Worm (Caenorhabditis elegans): Measurements from ENCODE around the gene rol-3.

rol-3 gene

ce11 chrV:8230056-8230455 lies 8.2 kb downstream of the rol-3 start (continued):
- no peak for TF ChIP-seq ceh-90 (tag; optimal IDR thresholded peaks at IDR 0.05)

DNA sequence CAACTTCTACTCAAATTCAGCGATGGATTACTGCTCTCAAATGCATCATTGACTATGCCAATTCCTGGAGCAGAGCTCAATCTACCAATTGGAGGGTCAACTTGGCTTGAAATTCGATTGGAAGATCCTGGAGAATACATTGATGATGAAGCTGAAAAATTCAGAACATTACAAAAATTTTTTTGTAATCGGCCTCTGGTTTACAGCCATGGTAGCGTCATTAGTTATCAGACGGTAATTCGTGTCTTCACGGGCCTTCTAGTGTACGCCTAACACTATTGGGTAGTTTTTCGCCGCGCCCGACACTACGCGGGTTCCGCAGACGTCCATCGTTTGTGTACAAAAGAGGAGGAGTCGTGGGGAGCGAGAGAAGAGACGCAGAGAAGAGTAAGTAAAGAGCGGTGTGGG lies 9.5 kb downstream of the rol-3 start:
- TF ChIP-seq nhr-12 (tag; optimal IDR thresholded peaks at IDR 0.05) (no peak), lir-3 (tag; optimal IDR thresholded peaks at IDR 0.05; ENCODE audit: poor library complexity) (peak; percentile 58), ceh-88 (GFP tag; IDR thresholded peaks at IDR 0.05) (peak; percentile 63), nhr-77 (tag; optimal IDR thresholded peaks at IDR 0.05) (peak; percentile 84), egl-13 (tag; optimal IDR thresholded peaks at IDR 0.05) (peak; percentile 54), dpl-1 (GFP tag; optimal IDR thresholded peaks at IDR 0.05) (peak; percentile 46 to 67 (median 60)), ces-1 (GFP tag; optimal IDR thresholded peaks at IDR 0.05) (no peak), tbx-2 (tag; optimal IDR thresholded peaks at IDR 0.05) (peak; percentile 84), pqm-1 (tag; optimal IDR thresholded peaks at IDR 0.05) (no peak), hpl-2 (GFP tag; optimal IDR thresholded peaks at IDR 0.05) (peak; percentile 36), nhr-47 (tag; optimal IDR thresholded peaks at IDR 0.05) (peak; percentile 90), xbp-1 (tag; optimal IDR thresholded peaks at IDR 0.05) (peak; percentile 86), mdl-1 (tag; optimal IDR thresholded peaks at IDR 0.05) (peak in 1 of 2 experiments; percentile 72), ceh-90 (tag; optimal IDR thresholded peaks at IDR 0.05) (no peak), ama-1 (optimal IDR thresholded peaks at IDR 0.05) (peak; percentile 94), unc-30 (tag; optimal IDR thresholded peaks at IDR 0.05) (no peak), mef-2 (tag; optimal IDR thresholded peaks at IDR 0.05) (no peak), nhr-84 (tag; optimal IDR thresholded peaks at IDR 0.05) (no peak), lin-14 (GFP tag; optimal IDR thresholded peaks at IDR 0.05) (peak; percentile 89), fos-1 (tag; optimal IDR thresholded peaks at IDR 0.05) (peak; percentile 52), fkh-10 (GFP tag; optimal IDR thresholded peaks at IDR 0.05) (no peak), nhr-90 (tag; optimal IDR thresholded peaks at IDR 0.05; ENCODE audit: poor library complexity) (peak; percentile 95), elt-2 (tag; optimal IDR thresholded peaks at IDR 0.05) (peak; percentile 88), sup-37 (GFP tag; optimal IDR thresholded peaks at IDR 0.05) (peak; percentile 69), C04F5.9 (tag; optimal IDR thresholded peaks at IDR 0.05) (peak; percentile 30), fkh-4 (tag; optimal IDR thresholded peaks at IDR 0.05; ENCODE audit: borderline replicate concordance) (peak; percentile 25), skn-1 (tag; optimal IDR thresholded peaks at IDR 0.05) (peak; percentile 39), efl-1 (optimal IDR thresholded peaks at IDR 0.05) (peak; percentile 63 to 77), efl-1 (GFP tag; optimal IDR thresholded peaks at IDR 0.05 in 1 of 2) (peak; percentile 57 to 96), C16A3.4 (tag; optimal IDR thresholded peaks at IDR 0.05) (peak; percentile 66), elt-3 (tag; optimal IDR thresholded peaks at IDR 0.05) (peak; percentile 8 to 46 (median 25)), lin-15B (tag; optimal IDR thresholded peaks at IDR 0.05) (peak; percentile 42), C34B4.2 (tag; optimal IDR thresholded peaks at IDR 0.05) (no peak), ceh-82 (tag; optimal IDR thresholded peaks at IDR 0.05) (peak; percentile 75 to 90 (median 85)), hlh-4 (tag; optimal IDR thresholded peaks at IDR 0.05) (no peak), blmp-1 (tag; optimal IDR thresholded peaks at IDR 0.05) (no peak), nhr-71 (tag; optimal IDR thresholded peaks at IDR 0.05) (peak; percentile 94), lin-39 (tag; optimal IDR thresholded peaks at IDR 0.05) (peak; percentile 58), fkh-8 (tag; optimal IDR thresholded peaks at IDR 0.05) (peak; percentile 53), nhr-85 (tag) (peak; percentile 91), egl-27 (tag; optimal IDR thresholded peaks at IDR 0.05) (no peak), nhr-11 (tag; optimal IDR thresholded peaks at IDR 0.05) (peak; percentile 14), nhr-19 (GFP tag; conservative IDR thresholded peaks at IDR 0.05) (peak; percentile 93), unc-86 (tag; optimal IDR thresholded peaks at IDR 0.05) (peak; percentile 71), snu-23 (GFP tag; optimal IDR thresholded peaks at IDR 0.05) (peak; percentile 92), zag-1 (tag; optimal IDR thresholded peaks at IDR 0.05) (no peak), lin-13 (GFP tag; optimal IDR thresholded peaks at IDR 0.05) (peak; percentile 71), pax-3 (tag; optimal IDR thresholded peaks at IDR 0.05) (peak; percentile 53), unc-98 (GFP tag; IDR thresholded peaks at IDR 0.05) (peak; percentile 50; the same call in 1 of the 2 replicates), snpc-4 (tag; optimal IDR thresholded peaks at IDR 0.05) (peak; percentile 99), pag-3 (tag; optimal IDR thresholded peaks at IDR 0.05; ENCODE audit: borderline replicate concordance, insufficient read depth) (no peak)
